Worm (Caenorhabditis elegans) whole organism, L4/young adult: ENCODE data around the gene srw-67.

Experiments
- W03F9.2 ChIP-seq: fragments of 150-350 bp; optimal IDR thresholded peaks from 2 replicates; lab custom pipeline; 2014; ENCODE audit warnings: missing biosample characterization, missing genetic modification characterization
- dao-5 ChIP-seq: sonication (generic microtip); optimal IDR thresholded peaks from 2 replicates; lab custom pipeline; 2016; ENCODE audit warnings: missing genotype, missing genetic modification characterization, moderate library complexity, missing compliant biosample characterization
- him-1 ChIP-seq: sonication (generic microtip); optimal IDR thresholded peaks from 2 replicates; lab custom pipeline; 2016; ENCODE audit warnings: missing genotype, missing genetic modification reagents, missing genetic modification characterization, missing compliant biosample characterization

srw-67 gene

ce11 chrV:7454236-7454635, 36.8 kb downstream of the srw-67 start, which contains the start of gene try-8:
Gene try-8, minus strand, starts transcription at chrV:7454336.
- no peak for TF ChIP-seq W03F9.2
- no peak for TF ChIP-seq him-1
- TF ChIP-seq dao-5 (tag; lab: Kevin White, UChicago) = no peak

- TF ChIP-seq W03F9.2 (no peak), dao-5 (tag; lab: Kevin White, UChicago) (no peak), him-1 (no peak)
These were observed 37.5 kb downstream of the srw-67 start, which contains the start of gene F25E5.2 for ce11 chrV:7455008-7455407. Gene F25E5.2, plus strand, starts transcription at chrV:7455308.

ce11 chrV:7460898-7461297, 43.4 kb downstream of the srw-67 start, which contains the start of gene srh-92:
Gene srh-92, minus strand, starts transcription at chrV:7460998.
- TF ChIP-seq dao-5 (tag; lab: Kevin White, UChicago) = no peak
- no peak for TF ChIP-seq W03F9.2
- TF ChIP-seq him-1 = no peak

- no peak for TF ChIP-seq him-1
- no peak for TF ChIP-seq dao-5 (tag; lab: Kevin White, UChicago)
- no peak for TF ChIP-seq W03F9.2
These were observed 47.2 kb downstream of the srw-67 start, which contains the start of gene srh-89 for ce11 chrV:7464696-7465095. Gene srh-89, minus strand, starts transcription at chrV:7464796.

ce11 chrV:7465509-7465908, 48.0 kb downstream of the srw-67 start, which contains the start of gene F25E5.1:
Gene F25E5.1, plus strand, starts transcription at chrV:7465884.
- TF ChIP-seq W03F9.2 (no peak), him-1 (no peak), dao-5 (tag; lab: Kevin White, UChicago) (no peak)
